Worm (Caenorhabditis elegans) whole organism, L4 larva: ENCODE data around the gene smg-7.

ENCODE experiments used
- F10B5.3 ChIP-seq: sonication (generic microtip); optimal IDR thresholded peaks from 2 replicates; lab custom pipeline; 2016; ENCODE audit warnings: mild to moderate bottlenecking, missing genetic modification characterization, missing compliant biosample characterization
- F26F4.8 ChIP-seq: fragments of 200-800 bp; sonication (Bioruptor generic); conservative IDR thresholded peaks from 2 replicates; pipeline ENCODE4 v1.3.6; 2022; ENCODE audit warnings: missing genetic modification characterization, missing compliant biosample characterization
- F44E2.7 ChIP-seq: fragments of 200-800 bp; sonication (Bioruptor generic); IDR thresholded peaks from 2 replicates; pipeline ENCODE4 v2.1.2; 2022; ENCODE audit warnings: missing genetic modification characterization, missing compliant biosample characterization
- T26A8.4 ChIP-seq: fragments of 200-800 bp; sonication (Bioruptor generic); IDR thresholded peaks from 2 replicates; pipeline ENCODE4 v1.3.6; 2022; ENCODE audit warnings: missing genetic modification characterization, missing compliant biosample characterization
- aha-1 ChIP-seq: fragments of 150-350 bp; peaks from one replicate; lab custom pipeline; 2014; ENCODE audit warnings: missing biosample characterization, missing genetic modification characterization
- ceh-20 ChIP-seq: fragments of 200-800 bp; sonication (Bioruptor generic); IDR thresholded peaks from 2 replicates; pipeline ENCODE4 v1.3.6; 2022; ENCODE audit warnings: missing genetic modification reagents, missing genetic modification characterization, missing compliant biosample characterization
- ceh-32 ChIP-seq: sonication (generic microtip); optimal IDR thresholded peaks from 2 replicates; lab custom pipeline; 2016; ENCODE audit warnings: mild to moderate bottlenecking, missing genetic modification characterization, missing compliant biosample characterization; ENCODE audit not compliant: poor library complexity
- ceh-44 ChIP-seq: fragments of 200-800 bp; sonication (Bioruptor generic); IDR thresholded peaks from 2 replicates; pipeline ENCODE4 v1.3.6; 2022; ENCODE audit warnings: missing genetic modification reagents, missing genetic modification characterization, missing compliant biosample characterization
- cey-2 ChIP-seq: sonication (generic microtip); optimal IDR thresholded peaks from 3 replicates; lab custom pipeline; 2017; ENCODE audit warnings: missing genetic modification characterization, mild to moderate bottlenecking, missing compliant biosample characterization, antibody characterized with exemption, borderline replicate concordance; ENCODE audit not compliant: insufficient read depth
- daf-16 ChIP-seq, 3 experiments: sonication (generic microtip); optimal IDR thresholded peaks; 2 replicates each; lab custom pipeline; 2016 to 2017; ENCODE audit warnings: missing genetic modification characterization in 3 of 3, missing genetic modification reagents in 3 of 3, mild to moderate bottlenecking in 2 of 3, missing compliant biosample characterization in 2 of 3, missing biosample characterization in 1 of 3, moderate library complexity in 1 of 3
- duxl-1 ChIP-seq: sonication (generic microtip); optimal IDR thresholded peaks from 2 replicates; lab custom pipeline; 2016; ENCODE audit warnings: mild to moderate bottlenecking, missing genetic modification characterization, moderate library complexity, missing compliant biosample characterization; ENCODE audit not compliant: poor library complexity
- dve-1 ChIP-seq: sonication (generic microtip); optimal IDR thresholded peaks from 2 replicates; lab custom pipeline; 2017; ENCODE audit warnings: antibody characterized with exemption, mild to moderate bottlenecking, missing genetic modification characterization, missing compliant biosample characterization; ENCODE audit not compliant: insufficient read depth
- egl-27 ChIP-seq: sonication (generic microtip); optimal IDR thresholded peaks from 3 replicates; lab custom pipeline; 2017; ENCODE audit warnings: missing biosample characterization, missing genetic modification reagents, missing genetic modification characterization
- egl-43 ChIP-seq: fragments of 200-800 bp; sonication (Bioruptor generic); IDR thresholded peaks from 2 replicates; pipeline ENCODE4 v1.3.6; 2022; ENCODE audit warnings: missing genetic modification reagents, missing genetic modification characterization, missing compliant biosample characterization
- fkh-10 ChIP-seq: fragments of 150-350 bp; optimal IDR thresholded peaks from 2 replicates; lab custom pipeline; 2014; ENCODE audit warnings: missing biosample characterization, missing genetic modification reagents, missing genetic modification characterization
- hif-1 ChIP-seq, 2 experiments: sonication (generic microtip); optimal IDR thresholded peaks; 2 replicates each; lab custom pipeline; 2016 to 2017; ENCODE audit warnings: missing compliant biosample characterization in 2 of 2, missing genetic modification characterization in 2 of 2, missing genetic modification reagents in 2 of 2, missing genotype in 2 of 2, mild to moderate bottlenecking in 1 of 2
- hlh-11 ChIP-seq: fragments of 200-800 bp; sonication (Bioruptor generic); optimal IDR thresholded peaks from 2 replicates; lab custom pipeline; 2018; ENCODE audit warnings: mild to moderate bottlenecking, missing genetic modification characterization, missing compliant biosample characterization
- hlh-30 ChIP-seq: sonication (generic microtip); optimal IDR thresholded peaks from 2 replicates; lab custom pipeline; 2017; ENCODE audit warnings: antibody characterized with exemption, mild to moderate bottlenecking, missing genetic modification characterization, missing compliant biosample characterization; ENCODE audit not compliant: insufficient read depth
- lim-7 ChIP-seq: fragments of 200-800 bp; sonication (Bioruptor generic); IDR thresholded peaks from 2 replicates; pipeline ENCODE4 v1.3.6; 2022; ENCODE audit warnings: missing genetic modification characterization, missing compliant biosample characterization
- lin-38 ChIP-seq: fragments of 200-800 bp; sonication (Bioruptor generic); IDR thresholded peaks from 2 replicates; pipeline ENCODE4 v1.3.6; 2022; ENCODE audit warnings: missing genetic modification reagents, missing genetic modification characterization, missing compliant biosample characterization
- lin-39 ChIP-seq: fragments of 150-350 bp; optimal IDR thresholded peaks from 2 replicates; lab custom pipeline; 2014; ENCODE audit warnings: missing biosample characterization, missing genetic modification reagents, missing genetic modification characterization
- mdt-29 ChIP-seq: fragments of 200-800 bp; sonication (Bioruptor generic); IDR thresholded peaks from 2 replicates; pipeline ENCODE4 v1.3.6; 2022; ENCODE audit warnings: missing genetic modification reagents, missing genetic modification characterization, missing compliant biosample characterization
- mxl-3 ChIP-seq: fragments of 200-800 bp; sonication (Bioruptor generic); optimal IDR thresholded peaks from 2 replicates; lab custom pipeline; 2018; ENCODE audit warnings: mild to moderate bottlenecking, missing genetic modification characterization, missing compliant biosample characterization
- nhr-11 ChIP-seq: fragments of 150-350 bp; optimal IDR thresholded peaks from 2 replicates; lab custom pipeline; 2014; ENCODE audit warnings: missing biosample characterization, missing genetic modification characterization
- nhr-237 ChIP-seq: sonication (generic microtip); optimal IDR thresholded peaks from 2 replicates; lab custom pipeline; 2017; ENCODE audit warnings: missing biosample characterization, missing genetic modification characterization
- nhr-25 ChIP-seq: sonication (generic microtip); optimal IDR thresholded peaks from 2 replicates; lab custom pipeline; 2017; ENCODE audit warnings: missing genetic modification characterization, mild to moderate bottlenecking, missing compliant biosample characterization, antibody characterized with exemption, moderate library complexity, borderline replicate concordance; ENCODE audit not compliant: insufficient read depth
- nhr-28 ChIP-seq: fragments of 150-350 bp; optimal IDR thresholded peaks from 2 replicates; lab custom pipeline; 2014; ENCODE audit warnings: missing biosample characterization, missing genetic modification characterization
- nhr-41 ChIP-seq: fragments of 200-800 bp; sonication (Bioruptor generic); IDR thresholded peaks from 2 replicates; pipeline ENCODE4 v1.3.6; 2022; ENCODE audit warnings: missing genetic modification reagents, missing genetic modification characterization, missing compliant biosample characterization
- nhr-48 ChIP-seq: sonication (generic microtip); optimal IDR thresholded peaks from 2 replicates; lab custom pipeline; 2016; ENCODE audit warnings: mild to moderate bottlenecking, missing genetic modification characterization, missing compliant biosample characterization
- nhr-6 ChIP-seq: fragments of 150-350 bp; optimal IDR thresholded peaks from 2 replicates; lab custom pipeline; 2014; ENCODE audit warnings: missing biosample characterization, missing genetic modification characterization
- rbr-2 ChIP-seq: sonication (generic microtip); optimal IDR thresholded peaks from 2 replicates; lab custom pipeline; 2016; ENCODE audit warnings: missing genotype, missing genetic modification characterization, missing compliant biosample characterization
- sdz-12 ChIP-seq: fragments of 200-800 bp; sonication (Bioruptor generic); optimal IDR thresholded peaks from 2 replicates; lab custom pipeline; 2018; ENCODE audit warnings: mild to moderate bottlenecking, missing genetic modification characterization, missing compliant biosample characterization
- snpc-1.2 ChIP-seq: fragments of 200-800 bp; sonication (Bioruptor generic); IDR thresholded peaks from 2 replicates; pipeline ENCODE4 v1.3.6; 2022; ENCODE audit warnings: missing genetic modification reagents, missing genetic modification characterization, missing compliant biosample characterization
- tra-1 ChIP-seq: fragments of 200-800 bp; sonication (Bioruptor generic); IDR thresholded peaks from 2 replicates; pipeline ENCODE4 v1.3.6; 2022; ENCODE audit warnings: missing genetic modification reagents, missing genetic modification characterization, missing compliant biosample characterization
- unc-62 ChIP-seq, 3 experiments: fragments of 150-350 bp in 1 of 3; sonication (generic microtip); optimal IDR thresholded peaks in 2 of 3; peaks in 1 of 3; 1 replicate in 1 of 3; 2 replicates in 2 of 3; lab custom pipeline; 2014 to 2017; ENCODE audit warnings: missing biosample characterization in 3 of 3, missing genetic modification characterization in 3 of 3, missing genetic modification reagents in 3 of 3, missing genotype in 1 of 3

Gene smg-7

DNA sequence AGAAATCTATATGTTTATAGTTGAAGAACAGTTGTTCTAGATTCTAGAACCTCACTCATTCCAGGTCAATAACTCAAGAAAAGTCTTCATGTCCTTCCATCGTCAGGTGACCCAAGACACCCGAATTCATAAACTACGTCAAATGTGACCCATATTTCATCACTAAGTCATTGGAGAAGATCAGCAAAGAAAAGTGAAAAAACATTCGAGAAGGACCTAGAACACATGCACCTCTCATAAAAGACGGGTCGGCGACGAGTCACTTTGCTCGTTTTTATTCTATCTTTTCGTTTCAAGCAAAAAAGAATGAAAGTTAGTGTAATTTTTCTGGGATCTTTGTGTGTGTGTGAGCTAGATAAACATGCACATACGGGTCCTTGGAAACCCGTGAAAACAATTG, 9.0 kb upstream of the smg-7 start (continued):
- no peak for TF ChIP-seq ceh-44 (GFP tag; lab: Robert Waterston, UW)
- TF ChIP-seq duxl-1 (tag; lab: Kevin White, UChicago): no peak
- no peak for TF ChIP-seq egl-27 (tag; lab: Kevin White, UChicago)
- TF ChIP-seq nhr-25 (tag; lab: Kevin White, UChicago): no peak
- no peak for TF ChIP-seq egl-43 (GFP tag; lab: Robert Waterston, UW)
- TF ChIP-seq lin-38 (GFP tag; lab: Robert Waterston, UW): no peak
- no peak for TF ChIP-seq nhr-41
- no peak for TF ChIP-seq F44E2.7 (GFP tag; lab: Robert Waterston, UW)
- no peak for TF ChIP-seq F10B5.3 (tag; lab: Kevin White, UChicago)
- peak; percentile 69 for TF ChIP-seq nhr-11 (tag; lab: Kevin White, UChicago)
- no peak for TF ChIP-seq sdz-12
- no peak for TF ChIP-seq tra-1
- peak; percentile 60; the same call in 1 of the 2 replicates for TF ChIP-seq ceh-20 (GFP tag; lab: Robert Waterston, UW)
- TF ChIP-seq mxl-3 (GFP tag; lab: Kevin White, UChicago): no peak
- TF ChIP-seq rbr-2 (tag; lab: Kevin White, UChicago): no peak
- TF ChIP-seq mdt-29 (GFP tag; lab: Robert Waterston, UW): peak; percentile 52
- TF ChIP-seq lim-7 (GFP tag; lab: Robert Waterston, UW): no peak
- no peak for TF ChIP-seq lin-39 (tag; lab: Kevin White, UChicago)
- no peak for TF ChIP-seq ceh-32 (tag; lab: Kevin White, UChicago)
- peak in 1 of 2 experiments; percentile 98 for TF ChIP-seq daf-16 (GFP tag; optimal IDR thresholded peaks at IDR 0.05; lab: Kevin White, UChicago)
- TF ChIP-seq daf-16 (tag; optimal IDR thresholded peaks at IDR 0.05; lab: Kevin White, UChicago): no peak
- no peak for TF ChIP-seq fkh-10 (GFP tag; lab: Kevin White, UChicago)
- TF ChIP-seq cey-2 (tag; lab: Kevin White, UChicago): no peak
- no peak for TF ChIP-seq nhr-48
- no peak for TF ChIP-seq nhr-237 (tag; lab: Kevin White, UChicago)
- 0 out of 2 replicates have a peak, but pooled peaks have one; percentile 44 for TF ChIP-seq T26A8.4 (GFP tag; lab: Robert Waterston, UW)
- TF ChIP-seq hlh-30 (tag; lab: Kevin White, UChicago): peak; percentile 61
- no peak for TF ChIP-seq F26F4.8 (GFP tag; lab: Robert Waterston, UW)
- no peak for TF ChIP-seq dve-1
- no peak for TF ChIP-seq nhr-28 (tag; lab: Kevin White, UChicago)
- TF ChIP-seq snpc-1.2: no peak
- TF ChIP-seq aha-1 (tag; lab: Kevin White, UChicago): peak; percentile 68
- peak; percentile 55 for TF ChIP-seq hlh-11

DNA sequence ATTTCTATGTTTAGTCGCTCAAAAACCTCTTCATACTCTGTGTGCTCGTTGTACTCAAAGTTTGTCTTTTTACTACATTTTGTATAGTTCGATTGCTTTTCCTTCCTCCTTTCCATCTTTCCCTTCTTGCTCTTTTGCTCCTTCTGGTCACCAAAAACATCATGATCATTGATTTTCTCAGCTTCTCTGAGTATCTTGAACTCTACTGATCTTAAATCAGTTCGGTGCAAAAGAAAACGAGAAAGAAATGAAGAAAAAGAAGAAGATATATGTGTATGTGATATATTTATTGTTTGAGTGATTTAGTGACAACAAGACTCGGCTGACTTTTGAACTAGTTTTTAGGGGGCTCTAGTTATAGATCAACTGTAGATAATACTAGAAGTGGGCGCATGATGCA, 7.9 kb upstream of the smg-7 start:
- TF ChIP-seq unc-62 (GFP tag; optimal IDR thresholded peaks at IDR 0.05 in 1 of 2; lab: Kevin White, UChicago) (peak in 1 of 2 experiments; percentile 43), unc-62 (tag; optimal IDR thresholded peaks at IDR 0.05; lab: Kevin White, UChicago) (no peak), F10B5.3 (tag; lab: Kevin White, UChicago) (no peak)

DNA sequence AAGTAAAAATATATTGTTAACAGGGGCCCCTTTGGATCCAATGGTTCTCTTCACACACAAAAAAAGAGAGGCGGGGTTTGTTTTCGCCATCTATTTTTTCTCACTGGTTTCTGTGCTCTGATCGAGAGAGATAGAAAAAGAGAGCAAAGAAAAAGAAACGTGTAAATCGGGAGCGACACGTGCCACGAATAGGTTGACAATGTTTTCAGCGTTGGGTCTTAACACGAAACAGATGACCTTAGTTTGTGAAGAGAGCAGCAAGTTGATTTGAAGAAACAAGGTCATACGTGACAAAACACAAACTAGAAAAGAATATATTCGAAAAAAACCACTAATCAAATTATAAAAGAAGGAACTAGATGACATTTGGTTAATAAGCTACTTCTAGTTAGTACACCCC, 6.2 kb upstream of the smg-7 start, which contains the start of gene lin-45:
TSS of gene lin-45 (minus strand) at position 82 of the 400 bp plus-strand sequence.
- TF ChIP-seq hlh-11 (peak; percentile 26), nhr-6 (tag; lab: Kevin White, UChicago) (no peak), ceh-32 (tag; lab: Kevin White, UChicago) (no peak), hif-1 (tag; optimal IDR thresholded peaks at IDR 0.05; lab: Kevin White, UChicago) (peak in 1 of 2 experiments; percentile 8), mxl-3 (GFP tag; lab: Kevin White, UChicago) (peak; percentile 38), daf-16 (GFP tag; optimal IDR thresholded peaks at IDR 0.05; lab: Kevin White, UChicago) (peak in 1 of 2 experiments; percentile 63), daf-16 (tag; optimal IDR thresholded peaks at IDR 0.05; lab: Kevin White, UChicago) (no peak), hlh-30 (tag; lab: Kevin White, UChicago) (peak; percentile 24)
